Worm (Caenorhabditis elegans): ENCODE data around the gene F15D4.6.

F15D4.6 gene

ce11 chrII:13282566-13282965, 33.6 kb downstream of the F15D4.6 start:
- TF ChIP-seq lin-32 (GFP tag; optimal IDR thresholded peaks at IDR 0.05) (no peak), lin-13 (tag; optimal IDR thresholded peaks at IDR 0.05) (no peak), nhr-12 (tag; optimal IDR thresholded peaks at IDR 0.05) (no peak), ham-2 (GFP tag; optimal IDR thresholded peaks at IDR 0.05) (no peak), mep-1 (tag; optimal IDR thresholded peaks at IDR 0.05) (no peak), ceh-43 (GFP tag; optimal IDR thresholded peaks at IDR 0.05) (no peak), nhr-237 (tag; optimal IDR thresholded peaks at IDR 0.05) (no peak), unc-39 (tag; optimal IDR thresholded peaks at IDR 0.05) (no peak), nhr-2 (tag; optimal IDR thresholded peaks at IDR 0.05) (no peak), blmp-1 (tag; optimal IDR thresholded peaks at IDR 0.05) (no peak), lsy-2 (tag; optimal IDR thresholded peaks at IDR 0.05) (no peak), sptf-1 (tag; optimal IDR thresholded peaks at IDR 0.05) (no peak), zip-8 (tag; optimal IDR thresholded peaks at IDR 0.05) (no peak), mls-2 (tag; optimal IDR thresholded peaks at IDR 0.05) (no peak), unc-62 (GFP tag; optimal IDR thresholded peaks at IDR 0.05) (no peak)

ce11 chrII:13283486-13283885, 34.5 kb downstream of the F15D4.6 start:
- TF ChIP-seq ceh-39 (tag; optimal IDR thresholded peaks at IDR 0.05): no peak
- TF ChIP-seq pha-4 (tag; optimal IDR thresholded peaks at IDR 0.05): no peak
- TF ChIP-seq nhr-76 (tag; optimal IDR thresholded peaks at IDR 0.05): no peak
- no peak for TF ChIP-seq sptf-1 (tag; optimal IDR thresholded peaks at IDR 0.05)
- no peak for TF ChIP-seq ceh-43 (GFP tag; optimal IDR thresholded peaks at IDR 0.05)
- TF ChIP-seq lin-32 (GFP tag; optimal IDR thresholded peaks at IDR 0.05): no peak
- TF ChIP-seq tbx-8 (GFP tag; optimal IDR thresholded peaks at IDR 0.05): no peak
- TF ChIP-seq snpc-4 (tag; optimal IDR thresholded peaks at IDR 0.05): no peak
- no peak for TF ChIP-seq mep-1 (tag; optimal IDR thresholded peaks at IDR 0.05)
- no peak for TF ChIP-seq elt-3 (tag; optimal IDR thresholded peaks at IDR 0.05)
- no peak for TF ChIP-seq unc-62 (GFP tag; optimal IDR thresholded peaks at IDR 0.05)
- no peak for TF ChIP-seq ceh-83 (GFP tag; optimal IDR thresholded peaks at IDR 0.05)
- no peak for TF ChIP-seq sem-2 (GFP tag; optimal IDR thresholded peaks at IDR 0.05)
- no peak for TF ChIP-seq ztf-11 (tag; optimal IDR thresholded peaks at IDR 0.05)
- TF ChIP-seq nhr-2 (tag; optimal IDR thresholded peaks at IDR 0.05): no peak
- no peak for TF ChIP-seq flh-1 (GFP tag; optimal IDR thresholded peaks at IDR 0.05)

- no peak for TF ChIP-seq nhr-28 (tag; optimal IDR thresholded peaks at IDR 0.05)
- peak; percentile 38 for TF ChIP-seq zip-8 (tag; optimal IDR thresholded peaks at IDR 0.05)
Measured at ce11 chrII:13284148-13284547, 35.2 kb downstream of the F15D4.6 start.

- TF ChIP-seq mls-2 (tag; optimal IDR thresholded peaks at IDR 0.05) (no peak), nhr-76 (tag; optimal IDR thresholded peaks at IDR 0.05) (no peak), unc-62 (GFP tag; optimal IDR thresholded peaks at IDR 0.05) (no peak), tbx-8 (GFP tag; optimal IDR thresholded peaks at IDR 0.05) (no peak), elt-3 (tag; optimal IDR thresholded peaks at IDR 0.05) (no peak), ceh-43 (GFP tag; optimal IDR thresholded peaks at IDR 0.05) (no peak), nhr-12 (tag; optimal IDR thresholded peaks at IDR 0.05) (no peak), lin-32 (GFP tag; optimal IDR thresholded peaks at IDR 0.05) (no peak), ham-2 (GFP tag; optimal IDR thresholded peaks at IDR 0.05) (no peak), bed-3 (GFP tag; optimal IDR thresholded peaks at IDR 0.05) (no peak), hlh-1 (tag; optimal IDR thresholded peaks at IDR 0.05) (no peak), flh-1 (GFP tag; optimal IDR thresholded peaks at IDR 0.05) (no peak), blmp-1 (tag; optimal IDR thresholded peaks at IDR 0.05) (no peak), ceh-83 (GFP tag; optimal IDR thresholded peaks at IDR 0.05) (no peak), nhr-28 (tag; optimal IDR thresholded peaks at IDR 0.05) (no peak), nhr-237 (tag; optimal IDR thresholded peaks at IDR 0.05) (no peak), M03D4.4 (tag; optimal IDR thresholded peaks at IDR 0.05) (no peak)
Measured at ce11 chrII:13285729-13286128, 36.7 kb downstream of the F15D4.6 start, which contains the start of gene ztf-22. TSS of gene ztf-22 (minus strand) at chrII:13285829.

ce11 chrII:13289891-13290290, 40.9 kb downstream of the F15D4.6 start:
- TF ChIP-seq ham-2 (GFP tag; optimal IDR thresholded peaks at IDR 0.05): no peak
- TF ChIP-seq ces-1 (GFP tag; optimal IDR thresholded peaks at IDR 0.05): no peak
- TF ChIP-seq unc-62 (GFP tag; optimal IDR thresholded peaks at IDR 0.05): no peak
- TF ChIP-seq mep-1 (tag; optimal IDR thresholded peaks at IDR 0.05): no peak
- TF ChIP-seq hlh-1 (tag; optimal IDR thresholded peaks at IDR 0.05): no peak
- no peak for TF ChIP-seq sptf-1 (tag; optimal IDR thresholded peaks at IDR 0.05)
- TF ChIP-seq lin-32 (GFP tag; optimal IDR thresholded peaks at IDR 0.05): no peak
- no peak for TF ChIP-seq nhr-2 (tag; optimal IDR thresholded peaks at IDR 0.05)
- no peak for TF ChIP-seq pha-4 (tag; optimal IDR thresholded peaks at IDR 0.05)
- no peak for TF ChIP-seq ceh-83 (GFP tag; optimal IDR thresholded peaks at IDR 0.05)
- no peak for TF ChIP-seq flh-1 (GFP tag; optimal IDR thresholded peaks at IDR 0.05)
- no peak for TF ChIP-seq drap-1 (GFP tag; optimal IDR thresholded peaks at IDR 0.05)
